Fruit fly (Drosophila melanogaster) whole organism, embryonic: ENCODE measurements around the gene Sgp.

Source experiments
- Bgb ChIP-seq: fragments of 200-800 bp; sonication (Bioruptor generic); IDR thresholded peaks from 2 replicates; pipeline ENCODE4 v1.3.6; 2022; ENCODE audit warnings: missing biosample characterization, missing genetic modification characterization; ENCODE audit not compliant: partially characterized antibody
- CG10274 ChIP-seq: fragments of 200-800 bp; sonication (Bioruptor generic); optimal IDR thresholded peaks from 3 replicates; lab custom pipeline; 2017; ENCODE audit warnings: missing biosample characterization, mild to moderate bottlenecking, missing genetic modification characterization
- CG10366 ChIP-seq: fragments of 200-800 bp; sonication (Bioruptor generic); IDR thresholded peaks from 2 replicates; pipeline ENCODE4 v1.3.6; 2022; ENCODE audit warnings: missing biosample characterization, missing genetic modification characterization
- CG1233 ChIP-seq: fragments of 200-800 bp; sonication (Bioruptor generic); optimal IDR thresholded peaks from 4 replicates; lab custom pipeline; 2018; ENCODE audit warnings: missing biosample characterization, mild to moderate bottlenecking, missing genetic modification characterization
- CG13296 ChIP-seq: fragments of 200-800 bp; sonication (Bioruptor generic); optimal IDR thresholded peaks from 3 replicates; lab custom pipeline; 2018; ENCODE audit warnings: missing biosample characterization, mild to moderate bottlenecking, missing genetic modification characterization
- CG13624 ChIP-seq: fragments of 200-800 bp; sonication (Bioruptor generic); optimal IDR thresholded peaks from 2 replicates; lab custom pipeline; 2016; ENCODE audit warnings: missing biosample characterization, missing genetic modification characterization
- CG14667 ChIP-seq: fragments of 200-800 bp; sonication (Bioruptor generic); IDR thresholded peaks from 2 replicates; pipeline ENCODE4 v1.3.6; 2022; ENCODE audit warnings: missing biosample characterization, missing genetic modification characterization
- CG15073 ChIP-seq: fragments of 200-800 bp; sonication (Bioruptor generic); optimal IDR thresholded peaks from 2 replicates; lab custom pipeline; 2016; ENCODE audit warnings: missing biosample characterization, missing genetic modification characterization
- CG16863 ChIP-seq: fragments of 200-800 bp; sonication (Bioruptor generic); optimal IDR thresholded peaks from 3 replicates; lab custom pipeline; 2016; ENCODE audit warnings: missing biosample characterization, missing genetic modification characterization
- CG17829 ChIP-seq: fragments of 200-800 bp; optimal IDR thresholded peaks from 2 replicates; lab custom pipeline; 2019; ENCODE audit warnings: missing biosample characterization, mild to moderate bottlenecking, missing genetic modification characterization, moderate library complexity
- CG2129 ChIP-seq: fragments of 200-800 bp; sonication (Bioruptor generic); IDR thresholded peaks from 2 replicates; pipeline ENCODE4 v1.3.6; 2022; ENCODE audit warnings: missing biosample characterization, missing genetic modification characterization; ENCODE audit not compliant: partially characterized antibody
- CG2202 ChIP-seq: fragments of 200-800 bp; sonication (Bioruptor generic); optimal IDR thresholded peaks from 2 replicates; lab custom pipeline; 2018; ENCODE audit warnings: missing biosample characterization, mild to moderate bottlenecking, missing genetic modification characterization
- CG2875 ChIP-seq: fragments of 200-800 bp; sonication (Bioruptor generic); optimal IDR thresholded peaks from 2 replicates; lab custom pipeline; 2017; ENCODE audit warnings: missing biosample characterization, mild to moderate bottlenecking, missing genetic modification characterization, missing genetic modification reagents
- CG31441 ChIP-seq: fragments of 200-800 bp; sonication (Bioruptor generic); IDR thresholded peaks from 2 replicates; pipeline ENCODE4 v1.3.6; 2022; ENCODE audit warnings: missing biosample characterization, missing genetic modification characterization
- CG32772 ChIP-seq: fragments of 200-800 bp; sonication (Bioruptor generic); IDR thresholded peaks from 2 replicates; pipeline ENCODE4 v1.3.6; 2022; ENCODE audit warnings: missing biosample characterization, missing genetic modification characterization
- CG3281 ChIP-seq: fragments of 200-800 bp; sonication (Bioruptor generic); optimal IDR thresholded peaks from 3 replicates; lab custom pipeline; 2017; ENCODE audit warnings: missing biosample characterization, mild to moderate bottlenecking, missing genetic modification characterization
- CG4328 ChIP-seq: fragments of 200-800 bp; sonication (Bioruptor generic); optimal IDR thresholded peaks from 3 replicates; lab custom pipeline; 2017; ENCODE audit warnings: missing biosample characterization, missing genetic modification reagents, missing genetic modification characterization
- CG4730 ChIP-seq: fragments of 200-800 bp; sonication (Bioruptor generic); IDR thresholded peaks from 2 replicates; pipeline ENCODE4 v1.3.6; 2022; ENCODE audit warnings: missing biosample characterization, missing genetic modification characterization
- CG6791 ChIP-seq: fragments of 200-800 bp; sonication (Bioruptor generic); IDR thresholded peaks from 3 replicates; pipeline ENCODE4 v1.3.6; 2022; ENCODE audit warnings: missing biosample characterization, missing genetic modification characterization; ENCODE audit not compliant: partially characterized antibody
- CG6813 ChIP-seq: fragments of 200-800 bp; sonication (Bioruptor generic); optimal IDR thresholded peaks from 2 replicates; lab custom pipeline; 2017; ENCODE audit warnings: missing biosample characterization, missing genetic modification characterization, mild to moderate bottlenecking, moderate library complexity, missing genetic modification reagents
- CG8089 ChIP-seq: fragments of 200-800 bp; sonication (Bioruptor generic); optimal IDR thresholded peaks from 3 replicates; lab custom pipeline; 2016; ENCODE audit warnings: missing biosample characterization, missing genetic modification characterization
- Deaf1 ChIP-seq: fragments of 200-800 bp; optimal IDR thresholded peaks from 3 replicates; lab custom pipeline; 2019; ENCODE audit warnings: missing biosample characterization, mild to moderate bottlenecking, missing genetic modification characterization, moderate library complexity
- Dref ChIP-seq: fragments of 200-800 bp; sonication (Bioruptor generic); IDR thresholded peaks from 2 replicates; pipeline ENCODE4 v1.3.6; 2022; ENCODE audit warnings: missing biosample characterization, missing genetic modification characterization
- E2f2 ChIP-seq: fragments of 200-800 bp; sonication (Bioruptor generic); IDR thresholded peaks from 2 replicates; pipeline ENCODE4 v1.3.6; 2022; ENCODE audit warnings: missing biosample characterization, missing genetic modification characterization
- Elba2 ChIP-seq: fragments of 200-800 bp; sonication (Bioruptor generic); optimal IDR thresholded peaks from 3 replicates; lab custom pipeline; 2016; ENCODE audit warnings: missing biosample characterization, missing genetic modification characterization
- Fer2 ChIP-seq: fragments of 200-800 bp; sonication (Bioruptor generic); optimal IDR thresholded peaks from 2 replicates; lab custom pipeline; 2018; ENCODE audit warnings: missing biosample characterization, mild to moderate bottlenecking, missing genetic modification characterization, moderate library complexity
- HLHmδ ChIP-seq: fragments of 200-800 bp; sonication (Bioruptor generic); optimal IDR thresholded peaks from 2 replicates; lab custom pipeline; 2018; ENCODE audit warnings: missing biosample characterization, mild to moderate bottlenecking, missing genetic modification characterization, moderate library complexity
- Hr51 ChIP-seq, 2 experiments: fragments of 200-800 bp; sonication (Bioruptor generic); optimal IDR thresholded peaks; 2 replicates in 1 of 2; 3 replicates in 1 of 2; lab custom pipeline; 2016 to 2018; ENCODE audit warnings: missing biosample characterization in 2 of 2, missing genetic modification characterization in 2 of 2, mild to moderate bottlenecking in 1 of 2, moderate library complexity in 1 of 2
- Lhr ChIP-seq: fragments of 200-800 bp; sonication (Bioruptor generic); optimal IDR thresholded peaks from 3 replicates; lab custom pipeline; 2017; ENCODE audit warnings: mild to moderate bottlenecking, missing biosample characterization, missing genetic modification reagents, missing genetic modification characterization
- Lim3 ChIP-seq: fragments of 200-800 bp; sonication (Bioruptor generic); IDR thresholded peaks from 2 replicates; pipeline ENCODE4 v1.3.6; 2022; ENCODE audit warnings: missing biosample characterization, missing genetic modification characterization
- Ravus ChIP-seq: fragments of 200-800 bp; sonication (Bioruptor generic); IDR thresholded peaks from 2 replicates; pipeline ENCODE4 v1.3.6; 2022; ENCODE audit warnings: missing biosample characterization, missing genetic modification characterization
- Rfx ChIP-seq: fragments of 200-800 bp; sonication (Bioruptor generic); IDR thresholded peaks from 2 replicates; pipeline ENCODE4 v1.3.6; 2022; ENCODE audit warnings: missing biosample characterization, missing genetic modification characterization
- Rx ChIP-seq: fragments of 200-800 bp; sonication (Bioruptor generic); IDR thresholded peaks from 2 replicates; pipeline ENCODE4 v1.3.6; 2022; ENCODE audit warnings: missing biosample characterization, missing genetic modification characterization
- Six4 ChIP-seq: fragments of 200-800 bp; sonication (Bioruptor generic); optimal IDR thresholded peaks from 2 replicates; lab custom pipeline; 2016; ENCODE audit warnings: missing biosample characterization, missing genetic modification characterization
- cato ChIP-seq: fragments of 200-800 bp; sonication (Bioruptor generic); optimal IDR thresholded peaks from 2 replicates; lab custom pipeline; 2016; ENCODE audit warnings: missing biosample characterization, missing genetic modification characterization, borderline replicate concordance
- cg ChIP-seq: fragments of 200-800 bp; sonication (Bioruptor generic); optimal IDR thresholded peaks from 3 replicates; lab custom pipeline; 2019; ENCODE audit warnings: missing biosample characterization, mild to moderate bottlenecking, missing genetic modification characterization, moderate library complexity
- corto ChIP-seq: fragments of 200-800 bp; sonication (Bioruptor generic); optimal IDR thresholded peaks from 2 replicates; lab custom pipeline; 2016; ENCODE audit warnings: missing biosample characterization, mild to moderate bottlenecking, missing genetic modification characterization, moderate library complexity
- crc ChIP-seq: fragments of 200-800 bp; sonication (Bioruptor generic); optimal IDR thresholded peaks from 2 replicates; lab custom pipeline; 2016; ENCODE audit warnings: missing biosample characterization, missing genetic modification characterization
- danr ChIP-seq: fragments of 200-800 bp; sonication (Bioruptor generic); IDR thresholded peaks from 2 replicates; pipeline ENCODE4 v1.3.6; 2022; ENCODE audit warnings: missing biosample characterization, missing genetic modification characterization
- dpn ChIP-seq, 2 experiments: fragments of 200-800 bp; sonication (Bioruptor generic); optimal IDR thresholded peaks; 3 replicates each; lab custom pipeline; 2016; ENCODE audit warnings: missing biosample characterization in 2 of 2, missing genetic modification characterization in 2 of 2
- gfzf ChIP-seq: fragments of 200-800 bp; sonication (Bioruptor generic); optimal IDR thresholded peaks from 2 replicates; lab custom pipeline; 2016; ENCODE audit warnings: missing biosample characterization, mild to moderate bottlenecking, missing genetic modification characterization, moderate library complexity
- grau ChIP-seq: fragments of 200-800 bp; optimal IDR thresholded peaks from 3 replicates; lab custom pipeline; 2019; ENCODE audit warnings: missing biosample characterization, mild to moderate bottlenecking, missing genetic modification characterization, moderate library complexity
- hkb ChIP-seq, 2 experiments: fragments of 200-800 bp in 1 of 2; fragments of >200 bp in 1 of 2; sonication (Bioruptor generic) in 1 of 2; IDR thresholded peaks in 1 of 2; optimal IDR thresholded peaks in 1 of 2; 2 replicates each; pipeline versions ENCODE4 v1.3.6 to Lab custom; 2017 to 2022; ENCODE audit warnings: missing biosample characterization in 1 of 2, missing genetic modification characterization in 1 of 2
- onecut ChIP-seq: fragments of 200-800 bp; sonication (Bioruptor generic); IDR thresholded peaks from 2 replicates; pipeline ENCODE4 v1.3.6; 2022; ENCODE audit warnings: missing biosample characterization, missing genetic modification characterization
- pita ChIP-seq: fragments of 200-800 bp; sonication (Bioruptor generic); optimal IDR thresholded peaks from 2 replicates; lab custom pipeline; 2017; ENCODE audit warnings: missing biosample characterization, mild to moderate bottlenecking, missing genetic modification characterization
- ro ChIP-seq: fragments of 200-800 bp; sonication (Bioruptor generic); IDR thresholded peaks from 2 replicates; pipeline ENCODE4 v1.3.6; 2022; ENCODE audit warnings: missing biosample characterization, missing genetic modification characterization
- ssp ChIP-seq: fragments of 200-800 bp; sonication (Bioruptor generic); IDR thresholded peaks from 2 replicates; pipeline ENCODE4 v1.3.6; 2022; ENCODE audit warnings: missing biosample characterization, missing genetic modification characterization
- ttk ChIP-seq: fragments of 200-800 bp; sonication (Bioruptor generic); IDR thresholded peaks from 2 replicates; pipeline ENCODE4 v2.1.2; 2022; ENCODE audit warnings: missing biosample characterization, missing genetic modification characterization
- usp ChIP-seq: fragments of >200 bp; optimal IDR thresholded peaks from 2 replicates; lab custom pipeline; 2017; ENCODE audit warnings: missing biosample characterization, missing genetic modification characterization
- zen ChIP-seq: fragments of 200-800 bp; sonication (Bioruptor generic); optimal IDR thresholded peaks from 3 replicates; lab custom pipeline; 2018; ENCODE audit warnings: missing biosample characterization, mild to moderate bottlenecking, missing genetic modification characterization, moderate library complexity

Sgp gene

DNA sequence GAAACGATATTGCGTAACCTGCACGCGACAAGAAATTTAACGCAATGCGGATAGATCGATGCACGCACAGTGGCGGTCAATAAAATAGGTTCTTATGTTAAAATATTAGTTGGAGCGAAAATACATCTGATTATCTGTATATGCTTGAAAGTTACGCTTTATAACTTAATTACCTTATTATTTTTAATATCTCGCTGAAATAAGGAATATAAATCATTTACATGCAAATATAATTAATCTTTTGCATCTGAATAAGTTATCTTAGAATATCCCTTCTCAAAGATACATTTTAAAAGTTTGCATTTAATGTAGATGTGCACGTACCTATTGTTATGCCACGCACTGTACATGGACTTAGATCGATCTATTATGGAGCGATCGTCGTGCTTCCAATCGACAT, 47.8 kb upstream of the Sgp start (continued):
- peak in 1 of 2 experiments; percentile 25 for TF ChIP-seq Hr51 (GFP tag; optimal IDR thresholded peaks at IDR 0.05; lab: Kevin White, UChicago)
- no peak for TF ChIP-seq CG6791
- TF ChIP-seq CG32772: no peak
- peak; percentile 64 for TF ChIP-seq CG17829 (tag; lab: Kevin White, UChicago)
- no peak for TF ChIP-seq Elba2 (GFP tag; lab: Kevin White, UChicago)
- TF ChIP-seq CG13296 (GFP tag; lab: Kevin White, UChicago): no peak
- TF ChIP-seq Fer2 (tag; lab: Kevin White, UChicago): no peak
- no peak for TF ChIP-seq ro (GFP tag; lab: Robert Waterston, UW)
- TF ChIP-seq Deaf1: no peak
- no peak for TF ChIP-seq Rx (GFP tag; lab: Robert Waterston, UW)
- no peak for TF ChIP-seq CG15073
- TF ChIP-seq HLHmδ (GFP tag; lab: Kevin White, UChicago): no peak
- no peak for TF ChIP-seq CG2875 (GFP tag; lab: Kevin White, UChicago)
- TF ChIP-seq pita: no peak
- TF ChIP-seq CG14667 (GFP tag; lab: Robert Waterston, UW): no peak
- no peak for TF ChIP-seq CG10366 (GFP tag; lab: Robert Waterston, UW)
- TF ChIP-seq gfzf: no peak
- no peak for TF ChIP-seq Ravus (GFP tag; lab: Robert Waterston, UW)
- no peak for TF ChIP-seq CG13624 (GFP tag; lab: Kevin White, UChicago)
- no peak for TF ChIP-seq Rfx (GFP tag; lab: Robert Waterston, UW)
- no peak for TF ChIP-seq CG4730 (GFP tag; lab: Robert Waterston, UW)
- TF ChIP-seq CG16863 (GFP tag; lab: Kevin White, UChicago): no peak
- no peak for TF ChIP-seq Bgb
- no peak for TF ChIP-seq CG6813 (GFP tag; lab: Kevin White, UChicago)
- TF ChIP-seq cg: no peak
- no peak for TF ChIP-seq cato
- no peak for TF ChIP-seq CG10274 (GFP tag; lab: Kevin White, UChicago)
- no peak for TF ChIP-seq CG1233
- TF ChIP-seq ttk (GFP tag; lab: Robert Waterston, UW): no peak
- TF ChIP-seq usp (GFP tag; lab: Kevin White, UChicago): no peak
- no peak for TF ChIP-seq corto (GFP tag; lab: Kevin White, UChicago)
- no peak for TF ChIP-seq Lhr (GFP tag; lab: Kevin White, UChicago)
- no peak for TF ChIP-seq CG4328 (GFP tag; lab: Kevin White, UChicago)
- TF ChIP-seq crc: no peak
- TF ChIP-seq CG2202: peak; percentile 4
- TF ChIP-seq Lim3 (GFP tag; lab: Robert Waterston, UW): no peak
- no peak for TF ChIP-seq onecut
- TF ChIP-seq ssp (GFP tag; lab: Robert Waterston, UW): no peak
- TF ChIP-seq hkb (optimal IDR thresholded peaks at IDR 0.05; lab: Kevin White, UChicago): no peak
- no peak for TF ChIP-seq hkb (GFP tag; IDR thresholded peaks at IDR 0.05; lab: Robert Waterston, UW)
- no peak for TF ChIP-seq Six4 (GFP tag; lab: Kevin White, UChicago)
- TF ChIP-seq zen (tag; lab: Kevin White, UChicago): peak; percentile 60
- TF ChIP-seq danr: no peak
- TF ChIP-seq dpn (GFP tag; optimal IDR thresholded peaks at IDR 0.05; lab: Kevin White, UChicago): no peak
- TF ChIP-seq E2f2 (GFP tag; lab: Robert Waterston, UW): no peak
- no peak for TF ChIP-seq CG8089 (GFP tag; lab: Kevin White, UChicago)
- no peak for TF ChIP-seq Dref (GFP tag; lab: Robert Waterston, UW)
- TF ChIP-seq CG3281 (GFP tag; lab: Kevin White, UChicago): no peak
- TF ChIP-seq CG2129: no peak
- peak; percentile 45; the same call in 1 of the 2 replicates for TF ChIP-seq CG31441 (GFP tag; lab: Robert Waterston, UW)
- peak; percentile 38 for TF ChIP-seq grau (tag; lab: Kevin White, UChicago)
